Worm (Caenorhabditis elegans): ENCODE data around the gene let-268.
A peak's percentile ranks its signal among the peaks of the same experiment; 100 is the strongest.

Gene let-268

ce11 chrII:10019669-10020068 lies 20.1 kb downstream of the let-268 start:
- TF ChIP-seq ceh-32 (tag; optimal IDR thresholded peaks at IDR 0.05; ENCODE audit: poor library complexity) = no peak
- no peak for TF ChIP-seq ZK546.5 (tag; optimal IDR thresholded peaks at IDR 0.05)
- TF ChIP-seq dve-1 (tag; optimal IDR thresholded peaks at IDR 0.05; ENCODE audit: insufficient read depth) = peak; percentile 18
- no peak for TF ChIP-seq Y48G9A.11 (GFP tag; IDR thresholded peaks at IDR 0.05)
- no peak for TF ChIP-seq spr-3 (GFP tag; optimal IDR thresholded peaks at IDR 0.05)
- TF ChIP-seq nhr-28 (tag; optimal IDR thresholded peaks at IDR 0.05) = peak; percentile 72
- TF ChIP-seq nhr-102 (tag; optimal IDR thresholded peaks at IDR 0.05) = no peak
- no peak for TF ChIP-seq lin-15B (tag; optimal IDR thresholded peaks at IDR 0.05)
- TF ChIP-seq tra-1 (GFP tag; IDR thresholded peaks at IDR 0.05) = peak; percentile 52; the same call in 1 of the 2 replicates
- TF ChIP-seq mdl-1 (tag; optimal IDR thresholded peaks at IDR 0.05) = peak in 1 of 2 experiments; percentile 7
- TF ChIP-seq ceh-20 (GFP tag; IDR thresholded peaks at IDR 0.05) = peak; percentile 56; the same call in 1 of the 2 replicates
- TF ChIP-seq cey-2 (tag; optimal IDR thresholded peaks at IDR 0.05; ENCODE audit: borderline replicate concordance, insufficient read depth) = peak; percentile 54
- TF ChIP-seq hlh-30 (tag; optimal IDR thresholded peaks at IDR 0.05; ENCODE audit: insufficient read depth) = peak; percentile 85
- no peak for TF ChIP-seq mes-2 (tag; optimal IDR thresholded peaks at IDR 0.05; ENCODE audit: poor library complexity, severe bottlenecking)
- TF ChIP-seq dmd-6 (GFP tag; IDR thresholded peaks at IDR 0.05) = peak; percentile 62

- peak; percentile 20 for TF ChIP-seq hlh-30 (tag; optimal IDR thresholded peaks at IDR 0.05; ENCODE audit: insufficient read depth)
- no peak for TF ChIP-seq lin-38 (GFP tag; IDR thresholded peaks at IDR 0.05)
- TF ChIP-seq hif-1 (tag; optimal IDR thresholded peaks at IDR 0.05) = no peak
- peak; percentile 54 for TF ChIP-seq aha-1 (tag)
- TF ChIP-seq nhr-77 (tag; optimal IDR thresholded peaks at IDR 0.05) = no peak
- no peak for TF ChIP-seq F44E2.7 (GFP tag; IDR thresholded peaks at IDR 0.05)
- TF ChIP-seq pha-4 (GFP tag; IDR thresholded peaks at IDR 0.05) = no peak
- TF ChIP-seq pha-4 (tag; optimal IDR thresholded peaks at IDR 0.05) = no peak
- no peak for TF ChIP-seq lir-3 (tag; optimal IDR thresholded peaks at IDR 0.05)
- no peak for TF ChIP-seq nhr-6 (tag; optimal IDR thresholded peaks at IDR 0.05)
- no peak for TF ChIP-seq nhr-237 (tag; optimal IDR thresholded peaks at IDR 0.05)
- TF ChIP-seq gei-8 (GFP tag; optimal IDR thresholded peaks at IDR 0.05) = no peak
- peak; percentile 24; the same call in 1 of the 2 replicates for TF ChIP-seq dmd-6 (GFP tag; IDR thresholded peaks at IDR 0.05)
- no peak for TF ChIP-seq saeg-2 (GFP tag; IDR thresholded peaks at IDR 0.05)
- peak in 1 of 2 experiments; percentile 71 for TF ChIP-seq unc-62 (GFP tag; optimal IDR thresholded peaks at IDR 0.05 in 1 of 2)
- no peak for TF ChIP-seq unc-62 (tag; optimal IDR thresholded peaks at IDR 0.05)
- no peak for TF ChIP-seq unc-39 (tag; optimal IDR thresholded peaks at IDR 0.05)
- TF ChIP-seq ama-1 (optimal IDR thresholded peaks at IDR 0.05) = no peak
- TF ChIP-seq ceh-28 (tag; optimal IDR thresholded peaks at IDR 0.05) = no peak
- no peak for TF ChIP-seq F26F4.8 (GFP tag; conservative IDR thresholded peaks at IDR 0.05)
- TF ChIP-seq nhr-111 (GFP tag; optimal IDR thresholded peaks at IDR 0.05) = no peak
- no peak for TF ChIP-seq nhr-76 (tag; optimal IDR thresholded peaks at IDR 0.05)
- TF ChIP-seq tra-1 (GFP tag; IDR thresholded peaks at IDR 0.05) = 0 out of 2 replicates have a peak, but pooled peaks have one; percentile 25
- TF ChIP-seq Y105C5A.15 (GFP tag; IDR thresholded peaks at IDR 0.05) = no peak
- TF ChIP-seq ztf-11 (tag; optimal IDR thresholded peaks at IDR 0.05) = no peak
- no peak for TF ChIP-seq duxl-1 (tag; optimal IDR thresholded peaks at IDR 0.05; ENCODE audit: poor library complexity)
- no peak for TF ChIP-seq arid-1 (GFP tag; conservative IDR thresholded peaks at IDR 0.05)
- no peak for TF ChIP-seq nhr-11 (tag; optimal IDR thresholded peaks at IDR 0.05)
- no peak for TF ChIP-seq zfp-3 (GFP tag; conservative IDR thresholded peaks at IDR 0.05)
- no peak for TF ChIP-seq Y75B8A.6 (GFP tag; IDR thresholded peaks at IDR 0.05)
- TF ChIP-seq mxl-3 (GFP tag; optimal IDR thresholded peaks at IDR 0.05) = peak; percentile 15
- TF ChIP-seq set-16 (GFP tag; IDR thresholded peaks at IDR 0.05) = no peak
- no peak for TF ChIP-seq madf-9 (GFP tag; conservative IDR thresholded peaks at IDR 0.05)
- no peak for TF ChIP-seq lin-39 (tag; optimal IDR thresholded peaks at IDR 0.05)
- no peak for TF ChIP-seq dve-1 (tag; optimal IDR thresholded peaks at IDR 0.05; ENCODE audit: insufficient read depth)
- no peak for TF ChIP-seq ctbp-1 (GFP tag; IDR thresholded peaks at IDR 0.05)
- TF ChIP-seq daf-12 (tag; optimal IDR thresholded peaks at IDR 0.05) = no peak
- no peak for TF ChIP-seq ceh-62 (tag; optimal IDR thresholded peaks at IDR 0.05)
- no peak for TF ChIP-seq zip-2 (tag; optimal IDR thresholded peaks at IDR 0.05)
Observed at ce11 chrII:10017528-10017927, 22.3 kb downstream of the let-268 start.

Data from whole organism, L4 larva.